6 worm cellular contexts compared by ENCODE assay signal in genomic region chrIV:8163687-8164086, ce11.
A peak's percentile ranks its signal among the peaks of the same experiment; 100 is the strongest.
TF ChIP-seq lines count a peak whose summit lies in the region.

clec-51 (minus strand) TSS chrIV:8163800.

TF ChIP-seq in whole organism, L1 larva, 84 proteins besides CTCF, POLR2A, EP300 and RAD21:
- TF ChIP-seq elt-2 (tag; optimal IDR thresholded peaks at IDR 0.05; lab: Kevin White, UChicago), result peak; percentile 92
- TF ChIP-seq nhr-84 (tag; optimal IDR thresholded peaks at IDR 0.05; lab: Kevin White, UChicago), result no peak

TF ChIP-seq in whole organism, L2 larva, 48 proteins besides CTCF, POLR2A, EP300 and RAD21:
- TF ChIP-seq sma-9 (GFP tag; optimal IDR thresholded peaks at IDR 0.05; lab: Kevin White, UChicago) (peak; percentile 26), sma-9 (tag; optimal IDR thresholded peaks at IDR 0.05; lab: Kevin White, UChicago) (no peak), skn-1 (tag; optimal IDR thresholded peaks at IDR 0.05; lab: Kevin White, UChicago) (peak; percentile 2), nhr-12 (tag; optimal IDR thresholded peaks at IDR 0.05; lab: Kevin White, UChicago) (no peak), fos-1 (tag; optimal IDR thresholded peaks at IDR 0.05; lab: Kevin White, UChicago) (peak; percentile 63)

TF ChIP-seq in whole organism, L3 larva, 47 proteins besides CTCF, POLR2A, EP300 and RAD21:
- peak; percentile 90 for TF ChIP-seq elt-2 (tag; optimal IDR thresholded peaks at IDR 0.05; lab: Kevin White, UChicago)
- peak; percentile 88 for TF ChIP-seq pqm-1 (tag; optimal IDR thresholded peaks at IDR 0.05; lab: Kevin White, UChicago)
- no peak for TF ChIP-seq nhr-67 (tag; optimal IDR thresholded peaks at IDR 0.05; lab: Kevin White, UChicago)
- TF ChIP-seq egl-27 (tag; optimal IDR thresholded peaks at IDR 0.05; lab: Kevin White, UChicago), result no peak
- TF ChIP-seq nhr-25 (tag; optimal IDR thresholded peaks at IDR 0.05; lab: Kevin White, UChicago), result no peak
- no peak for TF ChIP-seq nhr-237 (tag; optimal IDR thresholded peaks at IDR 0.05; lab: Kevin White, UChicago)
- TF ChIP-seq nhr-76 (tag; optimal IDR thresholded peaks at IDR 0.05; lab: Kevin White, UChicago), result no peak
- TF ChIP-seq elt-3 (tag; optimal IDR thresholded peaks at IDR 0.05; lab: Kevin White, UChicago), result no peak
- peak; percentile 47 for TF ChIP-seq jun-1 (tag; optimal IDR thresholded peaks at IDR 0.05; lab: Kevin White, UChicago)
- TF ChIP-seq ztf-11 (tag; optimal IDR thresholded peaks at IDR 0.05; lab: Kevin White, UChicago), result no peak
- peak; percentile 22 for TF ChIP-seq pha-4 (tag; optimal IDR thresholded peaks at IDR 0.05; lab: Kevin White, UChicago)

TF ChIP-seq in whole organism, L4 larva, 104 proteins besides CTCF, POLR2A, EP300 and RAD21:
- TF ChIP-seq daf-16 (GFP tag; optimal IDR thresholded peaks at IDR 0.05; lab: Kevin White, UChicago), result no peak
- peak; percentile 66 for TF ChIP-seq daf-16 (tag; optimal IDR thresholded peaks at IDR 0.05; lab: Kevin White, UChicago)
- TF ChIP-seq hlh-30 (tag; optimal IDR thresholded peaks at IDR 0.05; lab: Kevin White, UChicago; ENCODE audit: insufficient read depth), result no peak
- peak; percentile 90 for TF ChIP-seq pqm-1 (tag; optimal IDR thresholded peaks at IDR 0.05; lab: Kevin White, UChicago)
- peak; percentile 58 for TF ChIP-seq nhr-28 (tag; optimal IDR thresholded peaks at IDR 0.05; lab: Kevin White, UChicago)
- TF ChIP-seq hlh-11 (tag; optimal IDR thresholded peaks at IDR 0.05; lab: Kevin White, UChicago), result peak; percentile 70
- peak; percentile 67 for TF ChIP-seq dmd-6 (GFP tag; IDR thresholded peaks at IDR 0.05; lab: Robert Waterston, UW)
- TF ChIP-seq dve-1 (tag; optimal IDR thresholded peaks at IDR 0.05; lab: Kevin White, UChicago; ENCODE audit: insufficient read depth), result peak; percentile 55
- TF ChIP-seq hif-1 (tag; optimal IDR thresholded peaks at IDR 0.05; lab: Kevin White, UChicago), result no peak
- TF ChIP-seq nhr-77 (tag; optimal IDR thresholded peaks at IDR 0.05; lab: Kevin White, UChicago), result peak; percentile 15
TF ChIP-seq in whole organism, L4 larva: peak in this region for 7.

TF ChIP-seq in whole organism, late embryonic, 69 proteins besides CTCF, POLR2A, EP300 and RAD21:
- no peak for TF ChIP-seq ref-2 (tag; optimal IDR thresholded peaks at IDR 0.05; lab: Kevin White, UChicago)
- no peak for TF ChIP-seq fkh-6 (tag; optimal IDR thresholded peaks at IDR 0.05; lab: Kevin White, UChicago)
- TF ChIP-seq elt-2 (tag; optimal IDR thresholded peaks at IDR 0.05; lab: Kevin White, UChicago), result peak; percentile 4
- no peak for TF ChIP-seq hlh-13 (GFP tag; optimal IDR thresholded peaks at IDR 0.05; lab: Kevin White, UChicago)

TF ChIP-seq in whole organism, young adult, 124 proteins besides CTCF, POLR2A, EP300 and RAD21:
- TF ChIP-seq B0035.1 (tag; optimal IDR thresholded peaks at IDR 0.05; lab: Kevin White, UChicago) (no peak), nhr-80 (tag; optimal IDR thresholded peaks at IDR 0.05; lab: Kevin White, UChicago) (peak; percentile 69)
